Fruit fly (Drosophila melanogaster) whole organism, embryonic: ENCODE results near the gene CG14340.

Source experiments
- Asciz ChIP-seq: fragments of 200-800 bp; sonication (Bioruptor generic); optimal IDR thresholded peaks from 2 replicates; lab custom pipeline; 2017; ENCODE audit warnings: missing biosample characterization, mild to moderate bottlenecking, missing genetic modification characterization, missing genetic modification reagents
- CG10979 ChIP-seq: fragments of 200-800 bp; sonication (Bioruptor generic); optimal IDR thresholded peaks from 2 replicates; lab custom pipeline; 2018; ENCODE audit warnings: missing biosample characterization, mild to moderate bottlenecking, missing genetic modification characterization, moderate library complexity
- CG11398 ChIP-seq: fragments of 200-800 bp; sonication (Bioruptor generic); optimal IDR thresholded peaks from 2 replicates; lab custom pipeline; 2016; ENCODE audit warnings: missing biosample characterization, missing genetic modification characterization
- CG11696 ChIP-seq: fragments of 200-800 bp; sonication (Bioruptor generic); IDR thresholded peaks from 2 replicates; pipeline ENCODE4 v1.3.6; 2022; ENCODE audit warnings: missing biosample characterization, missing genetic modification characterization
- CG12104 ChIP-seq: fragments of 200-800 bp; sonication (Bioruptor generic); optimal IDR thresholded peaks from 3 replicates; lab custom pipeline; 2016; ENCODE audit warnings: missing biosample characterization, missing genetic modification characterization
- CG13894 ChIP-seq: fragments of 200-800 bp; sonication (Bioruptor generic); optimal IDR thresholded peaks from 3 replicates; lab custom pipeline; 2018; ENCODE audit warnings: missing biosample characterization, mild to moderate bottlenecking, missing genetic modification characterization, moderate library complexity
- CG1603 ChIP-seq: fragments of 200-800 bp; sonication (Bioruptor generic); optimal IDR thresholded peaks from 2 replicates; lab custom pipeline; 2019; ENCODE audit warnings: missing biosample characterization, mild to moderate bottlenecking, missing genetic modification characterization, moderate library complexity
- CG17829 ChIP-seq: fragments of 200-800 bp; optimal IDR thresholded peaks from 2 replicates; lab custom pipeline; 2019; ENCODE audit warnings: missing biosample characterization, mild to moderate bottlenecking, missing genetic modification characterization, moderate library complexity
- CG1792 ChIP-seq: fragments of 200-800 bp; sonication (Bioruptor generic); optimal IDR thresholded peaks from 2 replicates; lab custom pipeline; 2016; ENCODE audit warnings: missing biosample characterization, missing genetic modification characterization
- CG18476 ChIP-seq: fragments of 200-800 bp; sonication (Bioruptor generic); optimal IDR thresholded peaks from 2 replicates; lab custom pipeline; 2016; ENCODE audit warnings: missing biosample characterization, mild to moderate bottlenecking, missing genetic modification characterization
- CG3281 ChIP-seq: fragments of 200-800 bp; sonication (Bioruptor generic); optimal IDR thresholded peaks from 3 replicates; lab custom pipeline; 2017; ENCODE audit warnings: missing biosample characterization, mild to moderate bottlenecking, missing genetic modification characterization
- CG3838 ChIP-seq: fragments of 200-800 bp; sonication (Bioruptor generic); optimal IDR thresholded peaks from 3 replicates; lab custom pipeline; 2016; ENCODE audit warnings: missing biosample characterization, missing genetic modification characterization
- CG6654 ChIP-seq: fragments of 200-800 bp; sonication (Bioruptor generic); optimal IDR thresholded peaks from 2 replicates; lab custom pipeline; 2017; ENCODE audit warnings: missing biosample characterization, mild to moderate bottlenecking, missing genetic modification characterization
- CG7556 ChIP-seq: fragments of 200-800 bp; sonication (Bioruptor generic); optimal IDR thresholded peaks from 2 replicates; lab custom pipeline; 2017; ENCODE audit warnings: missing biosample characterization, mild to moderate bottlenecking, missing genetic modification characterization
- CG8388 ChIP-seq: fragments of 200-800 bp; sonication (Bioruptor generic); optimal IDR thresholded peaks from 2 replicates; lab custom pipeline; 2019; ENCODE audit warnings: missing biosample characterization, mild to moderate bottlenecking, missing genetic modification characterization, moderate library complexity
- CG9609 ChIP-seq: fragments of 200-800 bp; sonication (Bioruptor generic); optimal IDR thresholded peaks from 3 replicates; lab custom pipeline; 2016; ENCODE audit warnings: missing biosample characterization, missing genetic modification characterization
- CG9932 ChIP-seq: fragments of 200-800 bp; sonication (Bioruptor generic); IDR thresholded peaks from 2 replicates; pipeline ENCODE4 v1.3.6; 2022; ENCODE audit warnings: missing biosample characterization, missing genetic modification characterization
- CkIIα-i1 ChIP-seq: fragments of 200-800 bp; sonication (Bioruptor generic); IDR thresholded peaks from 2 replicates; pipeline ENCODE4 v1.3.6; 2022; ENCODE audit warnings: missing biosample characterization, missing genetic modification characterization
- Doc2 ChIP-seq: fragments of 200-800 bp; sonication (Bioruptor generic); IDR thresholded peaks from 2 replicates; pipeline ENCODE4 v1.3.6; 2022; ENCODE audit warnings: missing biosample characterization, missing genetic modification characterization
- Eip74EF ChIP-seq, 2 experiments: fragments of 200-800 bp in 1 of 2; fragments of >200 bp in 1 of 2; sonication (Bioruptor generic) in 1 of 2; optimal IDR thresholded peaks; 2 replicates each; lab custom pipeline; 2017 to 2019; ENCODE audit warnings: missing biosample characterization in 2 of 2, missing genetic modification characterization in 2 of 2, mild to moderate bottlenecking in 1 of 2, moderate library complexity in 1 of 2
- Ets65A ChIP-seq: fragments of 200-800 bp; sonication (Bioruptor generic); peaks from one replicate; lab custom pipeline; 2016; ENCODE audit warnings: missing biosample characterization, missing genetic modification characterization
- HLH3B ChIP-seq: fragments of 200-800 bp; sonication (Bioruptor generic); IDR thresholded peaks from 2 replicates; pipeline ENCODE4 v1.3.6; 2022; ENCODE audit warnings: missing biosample characterization, missing genetic modification characterization
- HLH54F ChIP-seq: fragments of 200-800 bp; sonication (Bioruptor generic); optimal IDR thresholded peaks from 3 replicates; lab custom pipeline; 2016; ENCODE audit warnings: missing biosample characterization, missing genetic modification characterization
- Hr3 ChIP-seq: fragments of 200-800 bp; sonication (Bioruptor generic); optimal IDR thresholded peaks from 3 replicates; lab custom pipeline; 2016; ENCODE audit warnings: missing biosample characterization, missing genetic modification characterization
- Kr ChIP-seq: fragments of 200-800 bp; sonication (Bioruptor generic); optimal IDR thresholded peaks from 2 replicates; lab custom pipeline; 2017; ENCODE audit warnings: missing biosample characterization, mild to moderate bottlenecking, missing genetic modification characterization
- Sin3A ChIP-seq: fragments of >200 bp; optimal IDR thresholded peaks from 2 replicates; lab custom pipeline; 2018
- Sox102F ChIP-seq: fragments of 200-800 bp; sonication (Bioruptor generic); optimal IDR thresholded peaks from 2 replicates; lab custom pipeline; 2018; ENCODE audit warnings: missing biosample characterization, mild to moderate bottlenecking, missing genetic modification characterization, moderate library complexity
- bowl ChIP-seq: fragments of 200-800 bp; sonication (Bioruptor generic); IDR thresholded peaks from 2 replicates; pipeline ENCODE4 v1.3.6; 2022; ENCODE audit warnings: missing biosample characterization, missing genetic modification characterization
- bsh ChIP-seq, 2 experiments: fragments of 200-800 bp; sonication (Bioruptor generic); optimal IDR thresholded peaks; 2 replicates each; lab custom pipeline; 2017 to 2018; ENCODE audit warnings: mild to moderate bottlenecking in 2 of 2, missing biosample characterization in 2 of 2, missing genetic modification characterization in 2 of 2, moderate library complexity in 1 of 2
- dm ChIP-seq: fragments of 200-800 bp; sonication (Bioruptor generic); optimal IDR thresholded peaks from 3 replicates; lab custom pipeline; 2016; ENCODE audit warnings: missing biosample characterization, missing genetic modification characterization
- gce ChIP-seq: fragments of 200-800 bp; sonication (Bioruptor generic); IDR thresholded peaks from 3 replicates; pipeline ENCODE4 v1.3.6; 2022; ENCODE audit warnings: missing biosample characterization, missing genetic modification characterization
- gcm2 ChIP-seq: fragments of 200-800 bp; sonication (Bioruptor generic); optimal IDR thresholded peaks from 2 replicates; lab custom pipeline; 2016; ENCODE audit warnings: missing biosample characterization, missing genetic modification characterization
- ham ChIP-seq: fragments of 200-800 bp; sonication (Bioruptor generic); IDR thresholded peaks from 2 replicates; pipeline ENCODE4 v1.3.6; 2022; ENCODE audit warnings: missing biosample characterization, missing genetic modification characterization
- ind ChIP-seq: fragments of 200-800 bp; sonication (Bioruptor generic); optimal IDR thresholded peaks from 3 replicates; lab custom pipeline; 2016; ENCODE audit warnings: missing biosample characterization, missing genetic modification characterization
- insv ChIP-seq, 2 experiments: fragments of 200-800 bp; sonication (Bioruptor generic); optimal IDR thresholded peaks; 3 replicates each; lab custom pipeline; 2016 to 2018; ENCODE audit warnings: missing biosample characterization in 2 of 2, missing genetic modification characterization in 2 of 2
- nau ChIP-seq: fragments of 200-800 bp; sonication (Bioruptor generic); optimal IDR thresholded peaks from 3 replicates; lab custom pipeline; 2017; ENCODE audit warnings: missing biosample characterization, mild to moderate bottlenecking, missing genetic modification characterization, missing genetic modification reagents
- nmo ChIP-seq: fragments of 200-800 bp; sonication (Bioruptor generic); optimal IDR thresholded peaks from 2 replicates; lab custom pipeline; 2018; ENCODE audit warnings: missing biosample characterization, mild to moderate bottlenecking, missing genetic modification characterization, moderate library complexity
- otp ChIP-seq: fragments of 200-800 bp; sonication (Bioruptor generic); IDR thresholded peaks from 3 replicates; pipeline ENCODE4, ENCODE4 v1.3.6; 2022; ENCODE audit warnings: missing biosample characterization, missing genetic modification characterization
- pan ChIP-seq, 4 experiments: fragments of >200 bp in 3 of 4; fragments of 200-800 bp in 1 of 4; sonication (Bioruptor generic) in 1 of 4; optimal IDR thresholded peaks in 3 of 4; IDR thresholded peaks in 1 of 4; 2 replicates each; pipeline versions ENCODE4 v1.3.6 to Lab custom; 2017 to 2022; ENCODE audit warnings: missing biosample characterization in 2 of 4, missing genetic modification characterization in 2 of 4, mixed read lengths in 1 of 4
- pita ChIP-seq: fragments of 200-800 bp; sonication (Bioruptor generic); optimal IDR thresholded peaks from 2 replicates; lab custom pipeline; 2017; ENCODE audit warnings: missing biosample characterization, mild to moderate bottlenecking, missing genetic modification characterization
- ranshi ChIP-seq: fragments of 200-800 bp; sonication (Bioruptor generic); IDR thresholded peaks from 2 replicates; pipeline ENCODE4 v1.3.6; 2022; ENCODE audit warnings: missing biosample characterization, missing genetic modification characterization
- sens-2 ChIP-seq: fragments of 200-800 bp; sonication (Bioruptor generic); IDR thresholded peaks from 2 replicates; pipeline ENCODE4 v1.3.6; 2022; ENCODE audit warnings: missing biosample characterization, missing genetic modification characterization
- slbo ChIP-seq: fragments of 200-800 bp; sonication (Bioruptor generic); IDR thresholded peaks from 2 replicates; pipeline ENCODE4 v1.3.6; 2022; ENCODE audit warnings: missing biosample characterization, missing genetic modification characterization
- twi ChIP-seq: fragments of 200-800 bp; optimal IDR thresholded peaks from 2 replicates; lab custom pipeline; 2019; ENCODE audit warnings: missing biosample characterization, mild to moderate bottlenecking, missing genetic modification characterization, moderate library complexity
- unc-4 ChIP-seq: fragments of 200-800 bp; sonication (Bioruptor generic); IDR thresholded peaks from 2 replicates; pipeline ENCODE4 v1.3.6; 2022; ENCODE audit warnings: missing biosample characterization, missing genetic modification characterization; ENCODE audit not compliant: partially characterized antibody
- vfl ChIP-seq: fragments of 200-800 bp; sonication (Bioruptor generic); optimal IDR thresholded peaks from 2 replicates; lab custom pipeline; 2016; ENCODE audit warnings: missing biosample characterization, missing genetic modification characterization
- zen ChIP-seq: fragments of 200-800 bp; sonication (Bioruptor generic); optimal IDR thresholded peaks from 3 replicates; lab custom pipeline; 2018; ENCODE audit warnings: missing biosample characterization, mild to moderate bottlenecking, missing genetic modification characterization, moderate library complexity

The CG14340 gene

dm6 chr2L:1118880-1119809 lies 6.4 kb downstream of the CG14340 start (continued):
- TF ChIP-seq CG6654 = peak; percentile 28
- TF ChIP-seq CG10979 = peak; percentile 34
- TF ChIP-seq nau (GFP tag; lab: Kevin White, UChicago) = peak; percentile 66
- TF ChIP-seq HLH54F = peak; percentile 69
- peak; percentile 9 for TF ChIP-seq CG1792 (GFP tag; lab: Kevin White, UChicago)
- TF ChIP-seq zen (tag; lab: Kevin White, UChicago) = peak; percentile 55
- peak in 1 of 2 experiments; percentile 60 for TF ChIP-seq bsh (GFP tag; optimal IDR thresholded peaks at IDR 0.05; lab: Kevin White, UChicago)
- TF ChIP-seq Kr (GFP tag; lab: Kevin White, UChicago) = no peak
- TF ChIP-seq CG9932 (GFP tag; lab: Robert Waterston, UW) = peak; percentile 78
- TF ChIP-seq otp = peak; percentile 40; the same call in 1 of the 3 replicates
- TF ChIP-seq Ets65A = peak; percentile 81
- TF ChIP-seq gce = no peak
- TF ChIP-seq CG12104 = peak; percentile 47
- peak; percentile 81 for TF ChIP-seq CG9609 (GFP tag; lab: Kevin White, UChicago)
- TF ChIP-seq CG11696 (GFP tag; lab: Robert Waterston, UW) = peak; percentile 55
- peak; percentile 71 for TF ChIP-seq Sox102F (GFP tag; lab: Kevin White, UChicago)
- TF ChIP-seq Asciz (GFP tag; lab: Kevin White, UChicago) = peak; percentile 57
- TF ChIP-seq CG11398 (GFP tag; lab: Kevin White, UChicago) = no peak
- TF ChIP-seq gcm2 (GFP tag; lab: Kevin White, UChicago) = peak; percentile 55
- TF ChIP-seq slbo (GFP tag; lab: Robert Waterston, UW) = peak; percentile 86
- TF ChIP-seq CG3838 (GFP tag; lab: Kevin White, UChicago) = no peak
- TF ChIP-seq sens-2 (GFP tag; lab: Robert Waterston, UW) = 0 out of 2 replicates have a peak, but pooled peaks have one; percentile 6
- no peak for TF ChIP-seq Eip74EF (GFP tag; optimal IDR thresholded peaks at IDR 0.05; lab: Kevin White, UChicago)
- TF ChIP-seq HLH3B (GFP tag; lab: Robert Waterston, UW) = peak; percentile 69
- TF ChIP-seq CG7556 (GFP tag; lab: Kevin White, UChicago) = peak; percentile 74
- TF ChIP-seq CG17829 (tag; lab: Kevin White, UChicago) = peak; percentile 21
- peak; percentile 63 for TF ChIP-seq vfl (GFP tag; lab: Kevin White, UChicago)
- TF ChIP-seq insv (GFP tag; optimal IDR thresholded peaks at IDR 0.05; lab: Kevin White, UChicago) = peak in 1 of 2 experiments; percentile 21
- peak in 1 of 2 experiments; percentile 55 for TF ChIP-seq pan (optimal IDR thresholded peaks at IDR 0.05; lab: Kevin White, UChicago)
- peak in 1 of 2 experiments; percentile 67 for TF ChIP-seq pan (GFP tag; optimal IDR thresholded peaks at IDR 0.05 in 1 of 2, IDR thresholded peaks at IDR 0.05 in 1 of 2)
- no peak for TF ChIP-seq pita (GFP tag; lab: Kevin White, UChicago)
- TF ChIP-seq twi (tag; lab: Kevin White, UChicago) = peak; percentile 75
- no peak for TF ChIP-seq Sin3A (lab: Kevin White, UChicago)
- TF ChIP-seq ham (GFP tag; lab: Robert Waterston, UW) = no peak
- TF ChIP-seq ind (GFP tag; lab: Kevin White, UChicago) = peak; percentile 71
- no peak; the same call in 1 of the 2 replicates for TF ChIP-seq Doc2 (GFP tag; lab: Robert Waterston, UW)
- TF ChIP-seq CG8388 (GFP tag; lab: Kevin White, UChicago) = peak; percentile 55
- no peak for TF ChIP-seq unc-4 (GFP tag; lab: Robert Waterston, UW)
- TF ChIP-seq CG13894 (tag; lab: Kevin White, UChicago) = peak; percentile 13
- TF ChIP-seq CG3281 (GFP tag; lab: Kevin White, UChicago) = peak; percentile 69
- TF ChIP-seq CG1603 = peak; percentile 83
- TF ChIP-seq Hr3 (GFP tag; lab: Kevin White, UChicago) = peak; percentile 59
- TF ChIP-seq dm = peak; percentile 12
- peak; percentile 79 for TF ChIP-seq ranshi (GFP tag; lab: Robert Waterston, UW)
- peak; percentile 23; the same call in 1 of the 2 replicates for TF ChIP-seq CkIIα-i1
- TF ChIP-seq CG18476 (GFP tag; lab: Kevin White, UChicago) = peak; percentile 66
- TF ChIP-seq nmo (GFP tag; lab: Kevin White, UChicago) = peak; percentile 75
- TF ChIP-seq bowl (GFP tag; lab: Robert Waterston, UW) = peak; percentile 44; the same call in 1 of the 2 replicates
